Fruit fly (Drosophila melanogaster) whole organism, embryonic: ENCODE results near the gene Fur2.

Experiments
- Antp ChIP-seq: fragments of 200-800 bp; sonication (Bioruptor generic); optimal IDR thresholded peaks from 3 replicates; lab custom pipeline; 2016; ENCODE audit warnings: missing biosample characterization, missing genetic modification characterization
- BEAF-32 ChIP-seq: fragments of 200-800 bp; sonication (Bioruptor generic); optimal IDR thresholded peaks from 3 replicates; lab custom pipeline; 2017; ENCODE audit warnings: missing biosample characterization, missing genetic modification characterization, mild to moderate bottlenecking, moderate library complexity, missing genetic modification reagents
- CG10147 ChIP-seq: fragments of 200-800 bp; sonication (Bioruptor generic); optimal IDR thresholded peaks from 2 replicates; lab custom pipeline; 2019; ENCODE audit warnings: missing biosample characterization, mild to moderate bottlenecking, missing genetic modification characterization, moderate library complexity
- CG10543 ChIP-seq: fragments of 200-800 bp; sonication (Bioruptor generic); optimal IDR thresholded peaks from 3 replicates; lab custom pipeline; 2017; ENCODE audit warnings: missing biosample characterization, mild to moderate bottlenecking, missing genetic modification characterization, moderate library complexity
- CG11456 ChIP-seq: fragments of 200-800 bp; sonication (Bioruptor generic); IDR thresholded peaks from 3 replicates; pipeline ENCODE4 v1.3.6; 2022; ENCODE audit warnings: missing biosample characterization, missing genetic modification characterization
- CG12391 ChIP-seq: fragments of 200-800 bp; sonication (Bioruptor generic); optimal IDR thresholded peaks from 3 replicates; lab custom pipeline; 2018; ENCODE audit warnings: missing biosample characterization, mild to moderate bottlenecking, missing genetic modification characterization, moderate library complexity
- CG13296 ChIP-seq: fragments of 200-800 bp; sonication (Bioruptor generic); optimal IDR thresholded peaks from 3 replicates; lab custom pipeline; 2018; ENCODE audit warnings: missing biosample characterization, mild to moderate bottlenecking, missing genetic modification characterization
- CG13624 ChIP-seq: fragments of 200-800 bp; sonication (Bioruptor generic); optimal IDR thresholded peaks from 2 replicates; lab custom pipeline; 2016; ENCODE audit warnings: missing biosample characterization, missing genetic modification characterization
- CG15696 ChIP-seq: fragments of 200-800 bp; sonication (Bioruptor generic); optimal IDR thresholded peaks from 2 replicates; lab custom pipeline; 2019; ENCODE audit warnings: missing biosample characterization, mild to moderate bottlenecking, missing genetic modification characterization, moderate library complexity
- CG17328 ChIP-seq: fragments of 200-800 bp; sonication (Bioruptor generic); IDR thresholded peaks from 2 replicates; pipeline ENCODE4 v1.3.6; 2022; ENCODE audit warnings: missing biosample characterization, missing genetic modification characterization
- CG18599 ChIP-seq: fragments of 200-800 bp; sonication (Bioruptor generic); optimal IDR thresholded peaks from 3 replicates; lab custom pipeline; 2017; ENCODE audit warnings: missing biosample characterization, missing genetic modification characterization, mild to moderate bottlenecking, moderate library complexity, missing genetic modification reagents
- CG2199 ChIP-seq: fragments of 200-800 bp; sonication (Bioruptor generic); IDR thresholded peaks from 3 replicates; pipeline ENCODE4 v1.3.6; 2022; ENCODE audit warnings: missing biosample characterization, missing genetic modification characterization
- CG30403 ChIP-seq: fragments of 200-800 bp; sonication (Bioruptor generic); optimal IDR thresholded peaks from 3 replicates; lab custom pipeline; 2016; ENCODE audit warnings: missing biosample characterization, missing genetic modification characterization
- CG4730 ChIP-seq: fragments of 200-800 bp; sonication (Bioruptor generic); IDR thresholded peaks from 2 replicates; pipeline ENCODE4 v1.3.6; 2022; ENCODE audit warnings: missing biosample characterization, missing genetic modification characterization
- CG8359 ChIP-seq: fragments of 200-800 bp; sonication (Bioruptor generic); optimal IDR thresholded peaks from 2 replicates; lab custom pipeline; 2017; ENCODE audit warnings: missing biosample characterization, mild to moderate bottlenecking, missing genetic modification characterization, borderline replicate concordance
- CG9609 ChIP-seq: fragments of 200-800 bp; sonication (Bioruptor generic); optimal IDR thresholded peaks from 3 replicates; lab custom pipeline; 2016; ENCODE audit warnings: missing biosample characterization, missing genetic modification characterization
- CG9797 ChIP-seq: fragments of 200-800 bp; sonication (Bioruptor generic); optimal IDR thresholded peaks from 3 replicates; lab custom pipeline; 2018; ENCODE audit warnings: missing biosample characterization, mild to moderate bottlenecking, missing genetic modification characterization
- Dp ChIP-seq: fragments of 200-800 bp; sonication (Bioruptor generic); optimal IDR thresholded peaks from 2 replicates; lab custom pipeline; 2018; ENCODE audit warnings: missing biosample characterization, mild to moderate bottlenecking, missing genetic modification characterization, moderate library complexity
- Elba2 ChIP-seq: fragments of 200-800 bp; sonication (Bioruptor generic); optimal IDR thresholded peaks from 3 replicates; lab custom pipeline; 2016; ENCODE audit warnings: missing biosample characterization, missing genetic modification characterization
- Ets65A ChIP-seq: fragments of 200-800 bp; sonication (Bioruptor generic); peaks from one replicate; lab custom pipeline; 2016; ENCODE audit warnings: missing biosample characterization, missing genetic modification characterization
- Hand ChIP-seq: fragments of 200-800 bp; sonication (Bioruptor generic); optimal IDR thresholded peaks from 2 replicates; lab custom pipeline; 2017; ENCODE audit warnings: mild to moderate bottlenecking, missing biosample characterization, missing genetic modification reagents, missing genetic modification characterization
- Hr3 ChIP-seq: fragments of 200-800 bp; sonication (Bioruptor generic); optimal IDR thresholded peaks from 3 replicates; lab custom pipeline; 2016; ENCODE audit warnings: missing biosample characterization, missing genetic modification characterization
- MBD-R2 ChIP-seq: fragments of 200-800 bp; sonication (Bioruptor generic); IDR thresholded peaks from 2 replicates; pipeline ENCODE4 v1.3.6; 2022; ENCODE audit warnings: missing biosample characterization, missing genetic modification characterization
- Med ChIP-seq: fragments of 200-800 bp; sonication (Bioruptor generic); peaks from one replicate; lab custom pipeline; 2016; ENCODE audit warnings: missing biosample characterization, missing genetic modification characterization, mild to moderate bottlenecking, inconsistent platforms, moderate library complexity
- Meics ChIP-seq: fragments of 200-800 bp; sonication (Bioruptor generic); optimal IDR thresholded peaks from 2 replicates; lab custom pipeline; 2017; ENCODE audit warnings: missing biosample characterization, mild to moderate bottlenecking, missing genetic modification characterization
- Nf-YB ChIP-seq: fragments of 200-800 bp; sonication (Bioruptor generic); optimal IDR thresholded peaks from 3 replicates; lab custom pipeline; 2019; ENCODE audit warnings: missing biosample characterization, mild to moderate bottlenecking, missing genetic modification characterization, moderate library complexity
- Oli ChIP-seq: fragments of 200-800 bp; sonication (Bioruptor generic); optimal IDR thresholded peaks from 2 replicates; lab custom pipeline; 2018; ENCODE audit warnings: missing biosample characterization, mild to moderate bottlenecking, missing genetic modification characterization, moderate library complexity
- Opbp ChIP-seq: fragments of 200-800 bp; sonication (Bioruptor generic); IDR thresholded peaks from 3 replicates; pipeline ENCODE4 v1.3.6; 2022; ENCODE audit warnings: missing biosample characterization, missing genetic modification characterization; ENCODE audit not compliant: partially characterized antibody
- Rx ChIP-seq: fragments of 200-800 bp; sonication (Bioruptor generic); IDR thresholded peaks from 2 replicates; pipeline ENCODE4 v1.3.6; 2022; ENCODE audit warnings: missing biosample characterization, missing genetic modification characterization
- Sry-δ ChIP-seq: fragments of 200-800 bp; sonication (Bioruptor generic); optimal IDR thresholded peaks from 2 replicates; lab custom pipeline; 2016; ENCODE audit warnings: missing biosample characterization, missing genetic modification characterization
- ab ChIP-seq: fragments of 200-800 bp; sonication (Bioruptor generic); optimal IDR thresholded peaks from 2 replicates; lab custom pipeline; 2016; ENCODE audit warnings: missing biosample characterization, missing genetic modification characterization
- bcd ChIP-seq: fragments of 200-800 bp; sonication (Bioruptor generic); optimal IDR thresholded peaks from 2 replicates; lab custom pipeline; 2017; ENCODE audit warnings: missing biosample characterization, mild to moderate bottlenecking, missing genetic modification characterization
- dysf ChIP-seq: fragments of 200-800 bp; sonication (Bioruptor generic); IDR thresholded peaks from 3 replicates; pipeline ENCODE4 v1.3.6; 2022; ENCODE audit warnings: missing biosample characterization, missing genetic modification characterization
- gro ChIP-seq: fragments of 200-800 bp; sonication (Bioruptor generic); optimal IDR thresholded peaks from 2 replicates; lab custom pipeline; 2016; ENCODE audit warnings: missing biosample characterization, missing genetic modification characterization
- hkb ChIP-seq, 2 experiments: fragments of 200-800 bp in 1 of 2; fragments of >200 bp in 1 of 2; sonication (Bioruptor generic) in 1 of 2; IDR thresholded peaks in 1 of 2; optimal IDR thresholded peaks in 1 of 2; 2 replicates each; pipeline versions ENCODE4 v1.3.6 to Lab custom; 2017 to 2022; ENCODE audit warnings: missing biosample characterization in 1 of 2, missing genetic modification characterization in 1 of 2
- inv ChIP-seq: fragments of 200-800 bp; sonication (Bioruptor generic); IDR thresholded peaks from 2 replicates; pipeline ENCODE4 v1.3.6; 2022; ENCODE audit warnings: missing biosample characterization, missing genetic modification characterization; ENCODE audit not compliant: partially characterized antibody
- klu ChIP-seq: fragments of 200-800 bp; sonication (Bioruptor generic); IDR thresholded peaks from 2 replicates; pipeline ENCODE4 v1.3.6; 2022; ENCODE audit warnings: missing biosample characterization, missing genetic modification characterization
- mirr ChIP-seq: fragments of 200-800 bp; sonication (Bioruptor generic); optimal IDR thresholded peaks from 3 replicates; lab custom pipeline; 2018; ENCODE audit warnings: missing biosample characterization, mild to moderate bottlenecking, missing genetic modification characterization
- nerfin-2 ChIP-seq: fragments of 200-800 bp; sonication (Bioruptor generic); IDR thresholded peaks from 2 replicates; pipeline ENCODE4 v1.3.6; 2022; ENCODE audit warnings: missing biosample characterization, missing genetic modification characterization; ENCODE audit not compliant: partially characterized antibody
- otp ChIP-seq: fragments of 200-800 bp; sonication (Bioruptor generic); IDR thresholded peaks from 3 replicates; pipeline ENCODE4, ENCODE4 v1.3.6; 2022; ENCODE audit warnings: missing biosample characterization, missing genetic modification characterization
- pho ChIP-seq: fragments of 200-800 bp; sonication (Bioruptor generic); optimal IDR thresholded peaks from 2 replicates; lab custom pipeline; 2016; ENCODE audit warnings: missing biosample characterization, missing genetic modification characterization
- repo ChIP-seq: fragments of 200-800 bp; sonication (Bioruptor generic); optimal IDR thresholded peaks from 2 replicates; lab custom pipeline; 2016; ENCODE audit warnings: missing biosample characterization, missing genetic modification characterization
- sd ChIP-seq: fragments of 200-800 bp; sonication (Bioruptor generic); optimal IDR thresholded peaks from 3 replicates; lab custom pipeline; 2018; ENCODE audit warnings: missing biosample characterization, mild to moderate bottlenecking, missing genetic modification characterization, moderate library complexity
- slbo ChIP-seq: fragments of 200-800 bp; sonication (Bioruptor generic); IDR thresholded peaks from 2 replicates; pipeline ENCODE4 v1.3.6; 2022; ENCODE audit warnings: missing biosample characterization, missing genetic modification characterization
- stc ChIP-seq: fragments of 200-800 bp; sonication (Bioruptor generic); IDR thresholded peaks from 2 replicates; pipeline ENCODE4 v1.3.6; 2022; ENCODE audit warnings: missing biosample characterization, missing genetic modification characterization
- zen ChIP-seq: fragments of 200-800 bp; sonication (Bioruptor generic); optimal IDR thresholded peaks from 3 replicates; lab custom pipeline; 2018; ENCODE audit warnings: missing biosample characterization, mild to moderate bottlenecking, missing genetic modification characterization, moderate library complexity
- zf30C ChIP-seq: fragments of 200-800 bp; sonication (Bioruptor generic); optimal IDR thresholded peaks from 3 replicates; lab custom pipeline; 2018; ENCODE audit warnings: missing biosample characterization, mild to moderate bottlenecking, missing genetic modification characterization

Gene Fur2

dm6 chrX:16384843-16385726 is 12.2 kb downstream of the Fur2 start, which contains the start of the genes CG9992 and CG4239 (continued):
- TF ChIP-seq Sry-δ (GFP tag; lab: Kevin White, UChicago) (peak; percentile 69), Meics (GFP tag; lab: Kevin White, UChicago) (peak; percentile 48), BEAF-32 (GFP tag; lab: Kevin White, UChicago) (peak; percentile 87), Ets65A (peak; percentile 95), Hr3 (peak; percentile 43), nerfin-2 (GFP tag; lab: Robert Waterston, UW) (peak; percentile 52; the same call in 1 of the 2 replicates), Opbp (GFP tag; lab: Robert Waterston, UW) (peak; percentile 61; the same call in 2 of the 3 replicates), klu (no peak), dysf (peak; percentile 73), CG17328 (GFP tag; lab: Robert Waterston, UW) (0 out of 2 replicates have a peak, but pooled peaks have one; percentile 16), otp (GFP tag; lab: Robert Waterston, UW) (no peak), CG9797 (GFP tag; lab: Kevin White, UChicago) (peak; percentile 55), CG2199 (no peak), ab (peak; percentile 22), inv (GFP tag; lab: Robert Waterston, UW) (0 out of 2 replicates have a peak, but pooled peaks have one; percentile 42), CG15696 (tag; lab: Kevin White, UChicago) (peak; percentile 50), repo (GFP tag; lab: Kevin White, UChicago) (no peak), Hand (GFP tag; lab: Kevin White, UChicago) (no peak), zen (peak; percentile 68), CG10543 (GFP tag; lab: Kevin White, UChicago) (peak; percentile 36), sd (tag; lab: Kevin White, UChicago) (peak; percentile 10), Antp (GFP tag; lab: Kevin White, UChicago) (peak; percentile 36), Dp (peak; percentile 29), CG10147 (GFP tag; lab: Kevin White, UChicago) (peak; percentile 13), CG4730 (GFP tag; lab: Robert Waterston, UW) (peak; percentile 38; the same call in 1 of the 2 replicates)

- TF ChIP-seq stc (0 out of 2 replicates have a peak, but pooled peaks have one; percentile 15), slbo (GFP tag; lab: Robert Waterston, UW) (peak; percentile 47; the same call in 1 of the 2 replicates), Nf-YB (GFP tag; lab: Kevin White, UChicago) (no peak), Med (peak; percentile 86), CG18599 (GFP tag; lab: Kevin White, UChicago) (peak; percentile 73), Oli (peak; percentile 39), CG13624 (GFP tag; lab: Kevin White, UChicago) (peak; percentile 21), hkb (optimal IDR thresholded peaks at IDR 0.05; lab: Kevin White, UChicago) (no peak), hkb (GFP tag; IDR thresholded peaks at IDR 0.05; lab: Robert Waterston, UW) (no peak), CG13296 (GFP tag; lab: Kevin White, UChicago) (peak; percentile 22), MBD-R2 (GFP tag; lab: Robert Waterston, UW) (0 out of 2 replicates have a peak, but pooled peaks have one; percentile 19), gro (peak; percentile 45), CG11456 (GFP tag; lab: Robert Waterston, UW) (no peak), Rx (GFP tag; lab: Robert Waterston, UW) (no peak), CG8359 (no peak), CG9609 (GFP tag; lab: Kevin White, UChicago) (no peak), pho (GFP tag; lab: Kevin White, UChicago) (peak; percentile 51), Elba2 (no peak), bcd (GFP tag; lab: Kevin White, UChicago) (peak; percentile 35), CG30403 (GFP tag; lab: Kevin White, UChicago) (peak; percentile 46), CG12391 (tag; lab: Kevin White, UChicago) (peak; percentile 55), mirr (GFP tag; lab: Kevin White, UChicago) (peak; percentile 38), Opbp (GFP tag; lab: Robert Waterston, UW) (no peak), zf30C (no peak)
These were observed 13.1 kb downstream of the Fur2 start for dm6 chrX:16385942-16386392.
